Fruit fly (Drosophila melanogaster) whole organism, pupa: ENCODE data around the gene fok.

ENCODE experiments used
- CG34367 ChIP-seq: fragments of 200-800 bp; sonication (Bioruptor generic); optimal IDR thresholded peaks from 2 replicates; lab custom pipeline; 2018; ENCODE audit warnings: missing biosample characterization, mild to moderate bottlenecking, missing genetic modification characterization
- CG4496 ChIP-seq: fragments of 200-800 bp; sonication (Bioruptor generic); IDR thresholded peaks from 3 replicates; pipeline ENCODE4 v1.3.6; 2022; ENCODE audit warnings: missing biosample characterization, missing genetic modification characterization
- Pif1B ChIP-seq: fragments of 200-800 bp; sonication (Bioruptor generic); optimal IDR thresholded peaks from 3 replicates; lab custom pipeline; 2016; ENCODE audit warnings: missing biosample characterization, missing genetic modification characterization

DNA sequence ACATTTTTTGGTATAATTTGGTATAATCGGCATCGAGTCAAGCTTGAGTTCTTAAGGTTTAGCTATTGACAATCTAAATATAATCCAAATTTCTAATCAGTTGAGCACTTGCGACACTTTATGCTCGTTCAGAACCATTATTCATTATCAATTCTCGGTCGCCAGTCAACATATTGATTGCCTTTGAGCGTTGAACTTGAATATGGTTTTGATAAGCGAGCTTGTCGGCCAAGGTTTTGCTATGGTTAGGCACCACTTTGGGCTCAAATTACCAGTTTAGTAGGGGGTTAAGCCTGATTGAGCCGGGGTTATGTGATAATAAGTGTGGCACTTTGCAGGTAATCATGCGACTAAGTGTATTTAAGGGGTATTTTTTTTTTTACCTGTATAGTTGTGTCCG, 10.5 kb downstream of the fok start:
- TF ChIP-seq CG4496 (GFP tag; lab: Robert Waterston, UW) (no peak), CG34367 (tag; lab: Kevin White, UChicago) (no peak), Pif1B (no peak)
